Fruit fly (Drosophila melanogaster) whole organism, embryonic: ENCODE measurements around the gene CG3184.

Source experiments
- Awh ChIP-seq: fragments of 200-800 bp; sonication (Bioruptor generic); IDR thresholded peaks from 2 replicates; pipeline ENCODE4, ENCODE4 v1.3.6; 2022; ENCODE audit warnings: missing biosample characterization, missing genetic modification characterization
- BtbVII ChIP-seq: fragments of 200-800 bp; sonication (Bioruptor generic); optimal IDR thresholded peaks from 3 replicates; lab custom pipeline; 2017; ENCODE audit warnings: missing biosample characterization, mild to moderate bottlenecking, missing genetic modification characterization
- CG10209 ChIP-seq: fragments of 200-800 bp; sonication (Bioruptor generic); optimal IDR thresholded peaks from 3 replicates; lab custom pipeline; 2017; ENCODE audit warnings: missing biosample characterization, mild to moderate bottlenecking, missing genetic modification characterization, missing genetic modification reagents
- CG11093 ChIP-seq: fragments of 200-800 bp; sonication (Bioruptor generic); IDR thresholded peaks from 3 replicates; pipeline ENCODE4 v1.3.6; 2022; ENCODE audit warnings: missing biosample characterization, missing genetic modification characterization
- CG11696 ChIP-seq: fragments of 200-800 bp; sonication (Bioruptor generic); IDR thresholded peaks from 2 replicates; pipeline ENCODE4 v1.3.6; 2022; ENCODE audit warnings: missing biosample characterization, missing genetic modification characterization
- CG12071 ChIP-seq: fragments of 200-800 bp; sonication (Bioruptor generic); optimal IDR thresholded peaks from 3 replicates; lab custom pipeline; 2018; ENCODE audit warnings: missing biosample characterization, mild to moderate bottlenecking, missing genetic modification characterization
- CG12391 ChIP-seq: fragments of 200-800 bp; sonication (Bioruptor generic); optimal IDR thresholded peaks from 3 replicates; lab custom pipeline; 2018; ENCODE audit warnings: missing biosample characterization, mild to moderate bottlenecking, missing genetic modification characterization, moderate library complexity
- CG14441 ChIP-seq: fragments of 200-800 bp; sonication (Bioruptor generic); IDR thresholded peaks from 2 replicates; pipeline ENCODE4 v1.3.6; 2022; ENCODE audit warnings: missing biosample characterization, missing genetic modification characterization
- CG14860 ChIP-seq: fragments of 200-800 bp; sonication (Bioruptor generic); IDR thresholded peaks from 3 replicates; pipeline ENCODE4 v1.3.6; 2022; ENCODE audit warnings: missing biosample characterization, missing genetic modification characterization; ENCODE audit not compliant: partially characterized antibody
- CG15514 ChIP-seq: fragments of 200-800 bp; sonication (Bioruptor generic); optimal IDR thresholded peaks from 3 replicates; lab custom pipeline; 2017; ENCODE audit warnings: missing biosample characterization, missing genetic modification characterization, mild to moderate bottlenecking, moderate library complexity, missing genetic modification reagents
- CG17912 ChIP-seq: fragments of 200-800 bp; sonication (Bioruptor generic); optimal IDR thresholded peaks from 2 replicates; lab custom pipeline; 2018; ENCODE audit warnings: missing biosample characterization, mild to moderate bottlenecking, missing genetic modification characterization
- CG2120 ChIP-seq: fragments of 200-800 bp; sonication (Bioruptor generic); optimal IDR thresholded peaks from 3 replicates; lab custom pipeline; 2016; ENCODE audit warnings: missing biosample characterization, missing genetic modification characterization
- CG3163 ChIP-seq: fragments of 200-800 bp; sonication (Bioruptor generic); optimal IDR thresholded peaks from 3 replicates; lab custom pipeline; 2016; ENCODE audit warnings: missing biosample characterization, missing genetic modification characterization
- CG32772 ChIP-seq: fragments of 200-800 bp; sonication (Bioruptor generic); IDR thresholded peaks from 2 replicates; pipeline ENCODE4 v1.3.6; 2022; ENCODE audit warnings: missing biosample characterization, missing genetic modification characterization
- CG34376 ChIP-seq: fragments of 200-800 bp; sonication (Bioruptor generic); optimal IDR thresholded peaks from 2 replicates; lab custom pipeline; 2018; ENCODE audit warnings: missing biosample characterization, mild to moderate bottlenecking, missing genetic modification characterization
- CG4617 ChIP-seq: fragments of 200-800 bp; sonication (Bioruptor generic); optimal IDR thresholded peaks from 3 replicates; lab custom pipeline; 2016; ENCODE audit warnings: missing biosample characterization, missing genetic modification characterization, borderline replicate concordance
- CG5245 ChIP-seq: fragments of 200-800 bp; sonication (Bioruptor generic); optimal IDR thresholded peaks from 3 replicates; lab custom pipeline; 2016; ENCODE audit warnings: missing biosample characterization, missing genetic modification characterization
- CG6689 ChIP-seq: fragments of 200-800 bp; sonication (Bioruptor generic); IDR thresholded peaks from 2 replicates; pipeline ENCODE4 v1.3.6; 2022; ENCODE audit warnings: missing biosample characterization, missing genetic modification characterization
- CG8478 ChIP-seq: fragments of >200 bp; optimal IDR thresholded peaks from 2 replicates; lab custom pipeline; 2018
- CG9215 ChIP-seq: fragments of 200-800 bp; sonication (Bioruptor generic); IDR thresholded peaks from 2 replicates; pipeline ENCODE4 v1.3.6; 2022; ENCODE audit warnings: missing biosample characterization, missing genetic modification characterization
- CG9932 ChIP-seq: fragments of 200-800 bp; sonication (Bioruptor generic); IDR thresholded peaks from 2 replicates; pipeline ENCODE4 v1.3.6; 2022; ENCODE audit warnings: missing biosample characterization, missing genetic modification characterization
- CHES-1-like ChIP-seq: fragments of 200-800 bp; sonication (Bioruptor generic); optimal IDR thresholded peaks from 2 replicates; lab custom pipeline; 2016; ENCODE audit warnings: missing biosample characterization, missing genetic modification characterization
- Camta ChIP-seq: fragments of 200-800 bp; sonication (Bioruptor generic); optimal IDR thresholded peaks from 2 replicates; lab custom pipeline; 2016; ENCODE audit warnings: missing biosample characterization, missing genetic modification characterization
- Dp ChIP-seq: fragments of 200-800 bp; sonication (Bioruptor generic); optimal IDR thresholded peaks from 2 replicates; lab custom pipeline; 2018; ENCODE audit warnings: missing biosample characterization, mild to moderate bottlenecking, missing genetic modification characterization, moderate library complexity
- H15 ChIP-seq: fragments of 200-800 bp; sonication (Bioruptor generic); IDR thresholded peaks from 3 replicates; pipeline ENCODE4 v1.3.6; 2022; ENCODE audit warnings: missing biosample characterization, missing genetic modification characterization
- Jarid2 ChIP-seq: fragments of 200-800 bp; sonication (Bioruptor generic); optimal IDR thresholded peaks from 3 replicates; lab custom pipeline; 2017; ENCODE audit warnings: mild to moderate bottlenecking, missing biosample characterization, missing genetic modification reagents, missing genetic modification characterization
- NFAT ChIP-seq: fragments of 200-800 bp; sonication (Bioruptor generic); IDR thresholded peaks from 2 replicates; pipeline ENCODE4 v1.3.6; 2022; ENCODE audit warnings: missing biosample characterization, missing genetic modification characterization
- Nf-YC ChIP-seq: fragments of 200-800 bp; optimal IDR thresholded peaks from 3 replicates; lab custom pipeline; 2019; ENCODE audit warnings: missing biosample characterization, mild to moderate bottlenecking, missing genetic modification characterization, moderate library complexity
- TFAM ChIP-seq: fragments of 200-800 bp; sonication (Bioruptor generic); optimal IDR thresholded peaks from 2 replicates; lab custom pipeline; 2017; ENCODE audit warnings: missing biosample characterization, missing genetic modification characterization, inconsistent platforms
- Usf ChIP-seq: fragments of 200-800 bp; sonication (Bioruptor generic); optimal IDR thresholded peaks from 2 replicates; lab custom pipeline; 2017; ENCODE audit warnings: missing genotype, missing biosample characterization, missing genetic modification characterization
- Xrp1 ChIP-seq: fragments of 200-800 bp; sonication (Bioruptor generic); IDR thresholded peaks from 2 replicates; pipeline ENCODE4 v1.3.6; 2022; ENCODE audit warnings: missing biosample characterization, missing genetic modification characterization
- ap ChIP-seq: fragments of 200-800 bp; sonication (Bioruptor generic); IDR thresholded peaks from 2 replicates; pipeline ENCODE4 v1.3.6; 2022; ENCODE audit warnings: missing biosample characterization, missing genetic modification characterization
- ase ChIP-seq: fragments of 200-800 bp; sonication (Bioruptor generic); IDR thresholded peaks from 3 replicates; pipeline ENCODE4 v1.3.6; 2022; ENCODE audit warnings: missing biosample characterization, missing genetic modification characterization
- bab2 ChIP-seq: fragments of 200-800 bp; sonication (Bioruptor generic); optimal IDR thresholded peaks from 2 replicates; lab custom pipeline; 2016; ENCODE audit warnings: missing biosample characterization, missing genetic modification characterization
- bbx ChIP-seq: fragments of 200-800 bp; sonication (Bioruptor generic); IDR thresholded peaks from 2 replicates; pipeline ENCODE4 v1.3.6; 2022; ENCODE audit warnings: missing biosample characterization, missing genetic modification characterization; ENCODE audit not compliant: partially characterized antibody
- dati ChIP-seq: fragments of 200-800 bp; sonication (Bioruptor generic); IDR thresholded peaks from 2 replicates; pipeline ENCODE4 v1.3.6; 2022; ENCODE audit warnings: missing biosample characterization, missing genetic modification characterization
- esg ChIP-seq: fragments of 200-800 bp; sonication (Bioruptor generic); conservative IDR thresholded peaks from 2 replicates; pipeline ENCODE4 v1.3.6; 2022; ENCODE audit warnings: missing biosample characterization, missing genetic modification characterization
- fd96Cb ChIP-seq: fragments of 200-800 bp; sonication (Bioruptor generic); optimal IDR thresholded peaks from 2 replicates; lab custom pipeline; 2018; ENCODE audit warnings: missing biosample characterization, mild to moderate bottlenecking, missing genetic modification characterization, moderate library complexity
- nerfin-2 ChIP-seq: fragments of 200-800 bp; sonication (Bioruptor generic); IDR thresholded peaks from 2 replicates; pipeline ENCODE4 v1.3.6; 2022; ENCODE audit warnings: missing biosample characterization, missing genetic modification characterization; ENCODE audit not compliant: partially characterized antibody
- nom ChIP-seq: fragments of 200-800 bp; sonication (Bioruptor generic); optimal IDR thresholded peaks from 2 replicates; lab custom pipeline; 2017; ENCODE audit warnings: missing biosample characterization, missing genetic modification characterization, mild to moderate bottlenecking, moderate library complexity, missing genetic modification reagents
- oc ChIP-seq: fragments of 200-800 bp; sonication (Bioruptor generic); optimal IDR thresholded peaks from 2 replicates; lab custom pipeline; 2018; ENCODE audit warnings: missing biosample characterization, mild to moderate bottlenecking, missing genetic modification characterization, moderate library complexity
- pho ChIP-seq: fragments of 200-800 bp; sonication (Bioruptor generic); optimal IDR thresholded peaks from 2 replicates; lab custom pipeline; 2016; ENCODE audit warnings: missing biosample characterization, missing genetic modification characterization
- pnt ChIP-seq: fragments of 200-800 bp; sonication (Bioruptor generic); optimal IDR thresholded peaks from 3 replicates; lab custom pipeline; 2016; ENCODE audit warnings: missing biosample characterization, missing genetic modification characterization
- pum ChIP-seq: fragments of 200-800 bp; sonication (Bioruptor generic); optimal IDR thresholded peaks from 2 replicates; lab custom pipeline; 2016; ENCODE audit warnings: missing biosample characterization, missing genetic modification characterization
- scrt ChIP-seq: fragments of 200-800 bp; sonication (Bioruptor generic); optimal IDR thresholded peaks from 2 replicates; lab custom pipeline; 2018; ENCODE audit warnings: missing biosample characterization, mild to moderate bottlenecking, missing genetic modification characterization, moderate library complexity
- seq ChIP-seq: fragments of 200-800 bp; sonication (Bioruptor generic); IDR thresholded peaks from 2 replicates; pipeline ENCODE4 v1.3.6; 2022; ENCODE audit warnings: missing biosample characterization, missing genetic modification characterization
- ssp ChIP-seq: fragments of 200-800 bp; sonication (Bioruptor generic); IDR thresholded peaks from 2 replicates; pipeline ENCODE4 v1.3.6; 2022; ENCODE audit warnings: missing biosample characterization, missing genetic modification characterization
- tgo ChIP-seq: fragments of 200-800 bp; sonication (Bioruptor generic); IDR thresholded peaks from 3 replicates; pipeline ENCODE4 v1.3.6; 2022; ENCODE audit warnings: missing biosample characterization, missing genetic modification characterization
- tin ChIP-seq: fragments of 200-800 bp; sonication (Bioruptor generic); optimal IDR thresholded peaks from 3 replicates; lab custom pipeline; 2016; ENCODE audit warnings: missing biosample characterization, missing genetic modification characterization
- zf30C ChIP-seq: fragments of 200-800 bp; sonication (Bioruptor generic); optimal IDR thresholded peaks from 3 replicates; lab custom pipeline; 2018; ENCODE audit warnings: missing biosample characterization, mild to moderate bottlenecking, missing genetic modification characterization

CG3184 gene

DNA sequence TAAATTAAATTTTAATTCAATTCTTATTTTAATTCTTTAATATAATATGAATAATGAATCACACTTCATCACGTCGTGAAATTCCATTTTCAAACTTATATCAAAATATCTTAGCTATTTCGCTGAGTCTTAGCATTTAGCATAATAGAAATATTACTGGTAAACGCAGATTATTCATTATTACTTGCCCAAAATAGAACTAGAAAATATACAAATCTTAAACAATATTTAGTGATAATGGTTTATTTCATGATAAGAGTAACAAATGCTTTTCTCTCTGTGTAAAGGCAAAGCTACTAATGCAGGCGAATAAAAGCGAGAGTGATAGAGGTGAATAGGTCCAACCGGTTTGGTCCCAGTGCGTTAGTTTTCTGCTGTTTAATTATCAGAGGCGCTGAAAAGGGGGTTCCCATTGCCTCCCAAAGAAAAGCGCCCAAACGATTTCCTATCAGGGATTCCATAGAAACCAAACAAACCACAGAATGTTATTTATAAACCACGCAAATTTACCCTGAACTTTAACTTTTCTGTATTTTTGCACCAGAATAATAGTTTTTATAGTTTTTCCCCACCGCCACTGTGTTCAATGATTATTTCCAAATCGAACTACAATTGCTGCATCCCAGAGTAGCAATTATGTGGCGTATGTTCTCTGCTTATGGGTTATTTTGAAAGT lies 25.6 kb downstream of the CG3184 start (continued):
- peak; percentile 52 for TF ChIP-seq CG2120
- no peak for TF ChIP-seq bbx (GFP tag; lab: Robert Waterston, UW)
- peak; percentile 33; the same call in 1 of the 3 replicates for TF ChIP-seq ase (GFP tag; lab: Robert Waterston, UW)
- TF ChIP-seq nerfin-2 (GFP tag; lab: Robert Waterston, UW), result no peak
- TF ChIP-seq CG9932 (GFP tag; lab: Robert Waterston, UW), result peak; percentile 58; the same call in 1 of the 2 replicates
- TF ChIP-seq esg (GFP tag; lab: Robert Waterston, UW), result peak; percentile 28
- TF ChIP-seq Jarid2 (GFP tag; lab: Kevin White, UChicago), result no peak
- peak; percentile 53; the same call in 1 of the 2 replicates for TF ChIP-seq CG6689
- peak; percentile 93 for TF ChIP-seq CG14441 (GFP tag; lab: Robert Waterston, UW)
- TF ChIP-seq Usf (GFP tag; lab: Kevin White, UChicago), result no peak
- peak; percentile 23 for TF ChIP-seq CG15514 (GFP tag; lab: Kevin White, UChicago)
- no peak for TF ChIP-seq CG12071 (GFP tag; lab: Kevin White, UChicago)
- TF ChIP-seq nom, result no peak
- no peak for TF ChIP-seq CG14860
- no peak for TF ChIP-seq pnt
- TF ChIP-seq seq, result peak; percentile 59; the same call in 1 of the 2 replicates
- peak; percentile 49; the same call in 2 of the 3 replicates for TF ChIP-seq tgo (GFP tag; lab: Robert Waterston, UW)
- peak; percentile 41; the same call in 1 of the 2 replicates for TF ChIP-seq CG9215 (GFP tag; lab: Robert Waterston, UW)
- TF ChIP-seq CHES-1-like (GFP tag; lab: Kevin White, UChicago), result peak; percentile 42
- 0 out of 2 replicates have a peak, but pooled peaks have one; percentile 47 for TF ChIP-seq NFAT (GFP tag; lab: Robert Waterston, UW)
- TF ChIP-seq oc (tag; lab: Kevin White, UChicago), result peak; percentile 9
- peak; percentile 48 for TF ChIP-seq pho (GFP tag; lab: Kevin White, UChicago)
- TF ChIP-seq CG17912 (GFP tag; lab: Kevin White, UChicago), result no peak
- TF ChIP-seq pum (GFP tag; lab: Kevin White, UChicago), result peak; percentile 1
- TF ChIP-seq CG12391 (tag; lab: Kevin White, UChicago), result no peak
- no peak for TF ChIP-seq CG11696 (GFP tag; lab: Robert Waterston, UW)
- TF ChIP-seq ssp, result peak; percentile 40; the same call in 1 of the 2 replicates
- peak; percentile 46; the same call in 1 of the 2 replicates for TF ChIP-seq Xrp1
- TF ChIP-seq CG5245 (GFP tag; lab: Kevin White, UChicago), result no peak
- no peak for TF ChIP-seq zf30C (GFP tag; lab: Kevin White, UChicago)
- TF ChIP-seq CG3163 (GFP tag; lab: Kevin White, UChicago), result peak; percentile 25
- peak; percentile 0 for TF ChIP-seq bab2 (GFP tag; lab: Kevin White, UChicago)
- peak; percentile 18 for TF ChIP-seq CG10209
- TF ChIP-seq tin, result peak; percentile 11
- TF ChIP-seq CG4617, result no peak
- no peak for TF ChIP-seq H15 (GFP tag; lab: Robert Waterston, UW)
- no peak for TF ChIP-seq Dp
- no peak for TF ChIP-seq CG11093
- TF ChIP-seq CG34376, result no peak
- no peak for TF ChIP-seq Awh (GFP tag; lab: Robert Waterston, UW)
- no peak for TF ChIP-seq scrt (GFP tag; lab: Kevin White, UChicago)
- no peak for TF ChIP-seq CG8478 (lab: Kevin White, UChicago)
- TF ChIP-seq BtbVII, result no peak
- no peak for TF ChIP-seq TFAM (GFP tag; lab: Kevin White, UChicago)
- TF ChIP-seq Nf-YC (tag; lab: Kevin White, UChicago), result peak; percentile 20
- TF ChIP-seq dati, result no peak
- no peak for TF ChIP-seq CG32772 (GFP tag; lab: Robert Waterston, UW)
- no peak for TF ChIP-seq fd96Cb (tag; lab: Kevin White, UChicago)
- TF ChIP-seq ap (GFP tag; lab: Robert Waterston, UW), result 0 out of 2 replicates have a peak, but pooled peaks have one; percentile 27
- peak; percentile 38 for TF ChIP-seq Camta (GFP tag; lab: Kevin White, UChicago)
